Fruit fly (Drosophila melanogaster) whole organism: ENCODE results near the gene PIG-F.

Source experiments
- CG8478 ChIP-seq: fragments of >200 bp; optimal IDR thresholded peaks from 2 replicates; lab custom pipeline; 2018; ENCODE audit warnings: inconsistent platforms
- Dll ChIP-seq: fragments of >200 bp; optimal IDR thresholded peaks from 2 replicates; lab custom pipeline; 2017
- EcR ChIP-seq, 2 experiments: fragments of >200 bp; optimal IDR thresholded peaks; 2 replicates each; lab custom pipeline; 2017; ENCODE audit warnings: missing biosample characterization in 2 of 2, missing genetic modification characterization in 2 of 2, missing genetic modification reagents in 2 of 2
- pan ChIP-seq: fragments of >200 bp; optimal IDR thresholded peaks from 2 replicates; lab custom pipeline; 2017
- psq ChIP-seq: fragments of >200 bp; optimal IDR thresholded peaks from 2 replicates; lab custom pipeline; 2017
- usp ChIP-seq: fragments of >200 bp; optimal IDR thresholded peaks from 2 replicates; lab custom pipeline; 2017; ENCODE audit warnings: missing biosample characterization, missing genetic modification characterization, mixed read lengths

PIG-F gene

DNA sequence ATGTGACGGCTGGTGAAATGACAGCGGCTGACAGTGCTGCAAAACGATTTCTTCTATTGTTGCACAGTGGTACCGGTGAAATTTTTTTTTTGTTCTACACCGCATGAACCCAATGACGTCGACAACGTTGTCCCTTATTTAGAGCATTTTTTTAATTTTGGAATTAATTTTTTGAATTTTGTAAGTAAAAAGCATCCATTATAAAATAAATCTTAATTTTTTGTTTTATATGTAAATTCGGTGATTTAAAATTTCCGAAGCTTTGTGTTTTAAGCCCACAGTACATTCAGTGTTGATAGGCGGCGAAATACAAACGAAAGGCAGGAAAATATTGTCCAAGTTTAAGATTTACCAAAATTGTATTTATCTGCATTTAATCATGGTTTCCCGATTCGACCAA is at the start of gene PIG-F, which contains the start of gene Lon:
TSS of gene PIG-F (plus strand) at position 284 of the 400 bp plus-strand sequence.
TSS of gene Lon (minus strand) at position 28 of the 400 bp plus-strand sequence.
- TF ChIP-seq usp (no peak), pan (no peak), EcR (GFP tag; optimal IDR thresholded peaks at IDR 0.05; lab: Kevin White, UChicago) (no peak), Dll (no peak), CG8478 (lab: Kevin White, UChicago) (no peak), psq (lab: Kevin White, UChicago) (no peak)

DNA sequence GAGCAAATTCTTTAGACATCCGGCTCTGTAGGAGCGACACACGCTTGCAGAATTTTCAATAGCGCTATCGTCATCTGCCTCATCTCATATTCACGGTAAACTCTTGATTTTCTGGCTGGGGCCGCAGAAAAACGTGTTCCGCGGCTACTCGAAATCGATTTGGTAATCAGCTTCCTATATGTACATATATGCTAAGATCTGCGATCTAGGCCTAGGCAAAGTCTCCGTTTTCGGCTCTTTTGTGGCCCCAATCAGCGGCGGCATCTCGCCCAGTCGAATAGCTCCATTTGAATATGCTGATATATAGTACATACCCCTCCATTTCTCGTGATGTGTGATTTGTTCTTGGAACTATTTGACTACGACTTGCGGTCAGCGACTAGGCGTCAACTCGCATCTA is 49.2 kb upstream of the PIG-F start:
- TF ChIP-seq Dll = no peak
- no peak for TF ChIP-seq CG8478 (lab: Kevin White, UChicago)
- no peak for TF ChIP-seq usp
- TF ChIP-seq EcR (GFP tag; optimal IDR thresholded peaks at IDR 0.05; lab: Kevin White, UChicago) = no peak
- TF ChIP-seq pan = no peak
- no peak for TF ChIP-seq psq (lab: Kevin White, UChicago)

DNA sequence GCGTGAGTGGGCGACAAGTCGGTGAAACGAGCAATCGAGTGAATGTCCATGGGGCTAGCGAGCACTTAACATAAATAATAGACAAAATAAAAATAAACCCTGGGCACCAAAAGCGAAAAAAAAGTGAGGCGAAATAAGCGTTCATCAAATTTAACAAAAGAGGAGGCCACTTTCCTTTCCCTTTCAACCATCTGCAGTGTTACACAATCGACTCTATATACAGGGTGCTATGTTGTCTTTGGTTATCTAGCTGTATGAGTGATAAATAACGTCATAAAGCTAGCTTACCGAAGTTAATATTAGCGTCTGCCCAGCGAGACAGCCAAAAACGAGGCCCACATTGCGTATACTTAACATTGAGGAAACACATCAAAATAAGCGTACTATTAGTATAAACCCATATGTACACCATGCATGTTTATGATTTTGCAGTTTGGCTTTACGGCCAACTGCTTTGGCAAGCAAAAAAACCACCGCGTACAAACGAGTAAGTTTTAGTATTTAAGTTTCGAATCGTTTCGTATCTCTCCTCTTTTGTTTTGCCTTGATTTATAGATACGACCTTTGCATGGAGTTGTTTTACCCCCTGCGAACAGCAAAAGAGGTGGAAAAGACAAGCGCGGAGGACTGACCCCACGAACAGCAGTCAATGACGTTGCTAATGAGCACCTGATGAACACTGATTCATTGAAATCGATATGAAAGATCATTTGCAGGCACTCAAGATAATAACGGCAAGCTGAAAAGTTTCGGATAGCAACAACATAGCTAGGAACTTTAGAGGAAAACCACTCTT is 47.2 kb upstream of the PIG-F start:
- TF ChIP-seq Dll (no peak), psq (lab: Kevin White, UChicago) (no peak), usp (no peak), EcR (GFP tag; optimal IDR thresholded peaks at IDR 0.05; lab: Kevin White, UChicago) (no peak), CG8478 (lab: Kevin White, UChicago) (no peak), pan (no peak)

DNA sequence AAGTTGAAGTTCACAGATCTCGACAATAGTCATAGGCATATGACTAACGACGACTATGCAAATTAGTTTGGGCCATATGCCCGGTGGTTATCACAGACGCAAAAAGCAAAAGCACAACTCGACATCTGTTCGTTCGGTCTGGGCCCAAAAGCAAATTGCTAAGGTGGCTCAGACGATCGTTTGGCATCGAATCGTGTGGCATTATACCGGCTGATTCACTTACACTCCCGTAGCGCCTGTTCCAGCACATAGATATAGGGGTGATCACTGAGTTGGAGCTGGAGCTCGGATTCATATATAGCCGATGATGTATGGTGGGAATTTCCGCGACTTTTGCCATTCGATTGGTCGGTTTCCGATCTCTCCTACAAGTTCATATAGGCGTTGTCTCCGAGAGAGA is 46.1 kb upstream of the PIG-F start:
- TF ChIP-seq CG8478 (lab: Kevin White, UChicago) = no peak
- no peak for TF ChIP-seq EcR (GFP tag; optimal IDR thresholded peaks at IDR 0.05; lab: Kevin White, UChicago)
- no peak for TF ChIP-seq usp
- no peak for TF ChIP-seq Dll
- TF ChIP-seq psq (lab: Kevin White, UChicago) = no peak
- TF ChIP-seq pan = no peak

DNA sequence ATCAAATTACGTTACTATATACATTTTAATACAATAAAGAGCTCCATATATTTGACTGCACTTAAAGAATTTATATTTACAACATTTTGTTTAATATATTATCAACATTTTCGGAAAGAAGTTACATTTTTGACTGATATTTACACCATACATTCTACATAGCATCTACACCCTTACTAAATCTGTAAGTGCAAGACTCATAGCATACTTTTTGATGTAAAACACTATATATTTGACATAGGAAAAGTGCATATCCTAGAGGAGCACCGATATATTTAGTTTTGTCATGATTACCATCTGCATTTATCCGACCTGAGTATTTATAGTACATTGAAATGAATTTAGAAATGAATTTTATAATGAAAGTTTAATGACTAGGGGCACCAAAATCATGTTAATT is 43.3 kb upstream of the PIG-F start:
- TF ChIP-seq Dll = no peak
- no peak for TF ChIP-seq psq (lab: Kevin White, UChicago)
- TF ChIP-seq EcR (GFP tag; optimal IDR thresholded peaks at IDR 0.05; lab: Kevin White, UChicago) = no peak
- no peak for TF ChIP-seq CG8478 (lab: Kevin White, UChicago)
- no peak for TF ChIP-seq pan
- TF ChIP-seq usp = no peak

DNA sequence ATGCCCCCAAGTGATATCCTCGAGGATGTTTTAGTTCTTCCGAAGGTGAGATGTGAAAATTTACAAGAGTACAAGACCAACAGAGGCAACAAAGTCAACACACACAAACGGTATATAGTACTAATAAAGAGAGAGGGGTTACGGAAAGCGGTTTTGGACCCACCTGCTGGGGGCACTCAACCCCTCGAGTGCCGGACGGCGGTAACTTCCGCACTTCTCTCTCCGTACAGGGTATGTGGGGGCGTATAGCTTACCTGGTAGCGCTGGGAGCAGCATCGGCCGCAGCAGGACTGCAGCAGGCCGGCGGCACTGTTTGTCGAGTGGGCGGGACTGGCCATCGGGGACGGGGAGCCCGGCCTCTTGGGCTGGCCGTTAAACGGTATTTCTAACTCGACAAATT is 42.8 kb upstream of the PIG-F start:
- TF ChIP-seq CG8478 (lab: Kevin White, UChicago) (no peak), pan (no peak), psq (lab: Kevin White, UChicago) (no peak), usp (no peak), EcR (GFP tag; optimal IDR thresholded peaks at IDR 0.05; lab: Kevin White, UChicago) (no peak), Dll (no peak)

DNA sequence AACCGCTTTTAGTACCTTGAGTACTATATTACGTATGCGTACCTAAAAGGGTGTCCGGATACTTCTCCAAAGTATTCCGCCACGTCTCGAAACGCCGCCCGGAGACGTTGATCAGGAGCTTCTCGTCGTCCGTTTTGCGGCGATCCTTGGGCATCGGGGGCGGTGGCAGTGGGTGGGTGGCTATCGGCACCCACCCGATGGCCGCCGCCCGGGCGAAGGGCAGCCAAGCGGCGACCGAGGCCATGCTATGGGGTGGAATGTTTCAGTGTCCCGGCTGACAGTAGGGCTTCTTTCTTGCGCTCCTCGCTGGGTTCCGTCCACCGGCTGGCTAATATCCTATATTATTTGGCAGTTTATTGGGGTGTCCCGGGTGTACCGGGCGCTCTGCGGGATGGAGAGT is 37.8 kb upstream of the PIG-F start:
- no peak for TF ChIP-seq usp
- TF ChIP-seq pan = no peak
- TF ChIP-seq EcR (GFP tag; optimal IDR thresholded peaks at IDR 0.05; lab: Kevin White, UChicago) = no peak
- TF ChIP-seq Dll = no peak
- no peak for TF ChIP-seq psq (lab: Kevin White, UChicago)
- TF ChIP-seq CG8478 (lab: Kevin White, UChicago) = no peak

DNA sequence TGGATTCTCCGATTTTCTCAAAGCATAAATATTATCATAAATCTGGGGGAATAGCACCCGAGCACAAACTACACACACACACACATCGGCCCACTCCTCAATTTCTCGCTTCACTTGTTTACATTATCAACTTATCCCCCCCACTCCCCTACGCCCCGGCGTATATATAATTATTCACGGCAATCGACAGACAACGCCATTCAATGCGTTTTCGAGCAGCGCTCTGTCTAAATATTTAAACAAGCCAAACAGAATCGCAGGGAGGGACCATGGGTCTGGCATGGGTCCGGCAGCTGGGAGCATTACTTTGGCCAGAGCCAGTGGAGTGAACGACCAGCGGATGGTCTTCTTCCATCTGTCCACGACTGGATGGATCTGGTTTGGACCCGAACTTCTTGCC is 36.6 kb upstream of the PIG-F start:
- TF ChIP-seq EcR (GFP tag; optimal IDR thresholded peaks at IDR 0.05; lab: Kevin White, UChicago) = no peak
- no peak for TF ChIP-seq Dll
- no peak for TF ChIP-seq usp
- TF ChIP-seq pan = no peak
- TF ChIP-seq CG8478 (lab: Kevin White, UChicago) = no peak
- TF ChIP-seq psq (lab: Kevin White, UChicago) = no peak

DNA sequence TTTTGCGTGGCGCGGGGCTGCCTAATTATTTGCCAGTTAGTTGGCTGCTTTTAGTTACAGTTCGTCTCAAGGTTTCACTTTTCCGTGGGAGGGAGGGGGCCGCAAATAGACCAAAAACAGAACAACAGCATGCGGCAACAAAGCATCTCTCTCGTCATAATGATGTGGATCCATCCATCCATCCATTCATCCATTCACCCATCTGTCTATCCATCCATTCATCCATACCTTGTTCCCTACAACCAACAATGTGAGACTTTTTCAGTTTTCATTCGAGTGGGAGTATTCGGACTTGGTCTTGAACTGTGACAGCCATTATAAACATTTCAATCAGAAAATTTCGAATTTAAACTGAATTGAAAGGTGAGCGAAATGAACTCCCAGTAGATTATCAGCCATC is 32.9 kb upstream of the PIG-F start:
- no peak for TF ChIP-seq pan
- no peak for TF ChIP-seq EcR (GFP tag; optimal IDR thresholded peaks at IDR 0.05; lab: Kevin White, UChicago)
- no peak for TF ChIP-seq CG8478 (lab: Kevin White, UChicago)
- no peak for TF ChIP-seq psq (lab: Kevin White, UChicago)
- no peak for TF ChIP-seq usp
- TF ChIP-seq Dll = no peak

DNA sequence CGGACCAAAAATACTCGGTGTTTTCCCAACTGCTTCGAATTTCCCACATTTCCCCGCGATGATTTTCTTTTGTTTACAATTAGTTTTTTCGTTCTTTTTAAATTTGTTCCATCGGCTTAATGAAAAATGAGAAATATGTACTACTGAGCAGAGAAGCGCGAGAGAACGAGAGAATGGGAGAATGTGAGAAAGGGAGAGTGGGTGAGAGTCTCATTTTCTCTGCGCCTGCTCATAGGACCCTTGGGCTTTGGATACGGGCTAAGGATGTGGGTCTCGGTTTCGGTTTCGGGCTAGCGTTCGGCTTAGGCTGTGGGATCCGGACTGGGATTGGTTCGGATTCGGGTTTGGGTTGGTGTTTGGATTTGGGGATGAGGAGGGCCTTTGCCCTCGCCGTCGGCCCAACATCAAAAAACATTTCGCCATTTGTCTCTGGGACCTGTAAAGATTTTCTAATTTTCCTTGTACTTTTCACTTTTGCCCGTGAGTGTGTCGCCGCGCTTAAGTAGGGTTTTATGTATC is 31.5 kb upstream of the PIG-F start:
- TF ChIP-seq psq (lab: Kevin White, UChicago) = no peak
- TF ChIP-seq usp = no peak
- no peak for TF ChIP-seq pan
- TF ChIP-seq CG8478 (lab: Kevin White, UChicago) = no peak
- no peak for TF ChIP-seq EcR (GFP tag; optimal IDR thresholded peaks at IDR 0.05; lab: Kevin White, UChicago)
- TF ChIP-seq Dll = no peak

DNA sequence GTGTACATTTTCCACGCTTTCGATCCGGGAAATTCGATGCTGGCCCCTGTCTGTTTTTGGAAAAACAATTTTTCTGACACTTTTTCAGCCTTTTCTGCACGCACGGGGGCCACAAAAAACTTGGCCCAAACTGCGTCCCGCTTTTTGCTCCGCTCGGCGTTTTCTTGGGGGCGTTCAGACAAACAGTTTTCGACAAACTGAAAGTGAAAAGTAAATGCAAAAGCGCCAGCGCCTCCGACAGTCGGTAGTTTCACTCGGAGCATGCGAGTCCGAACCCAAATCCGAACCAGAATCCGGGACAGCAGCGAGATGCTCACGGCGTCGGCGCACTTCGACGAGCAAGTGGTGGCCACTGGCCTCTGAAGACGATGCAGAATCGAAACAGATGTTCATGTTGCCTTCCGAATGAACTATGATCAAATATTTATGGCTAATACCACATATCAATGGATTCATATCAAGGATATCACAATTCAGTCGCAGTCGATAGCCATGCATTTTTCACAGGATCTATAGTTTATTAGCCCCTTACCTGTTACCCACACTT is 27.8 kb upstream of the PIG-F start, which contains the start of gene Shal:
TSS of gene Shal (minus strand) at position 200 of the 547 bp plus-strand sequence.
- TF ChIP-seq Dll (no peak), pan (no peak), usp (no peak), EcR (GFP tag; optimal IDR thresholded peaks at IDR 0.05; lab: Kevin White, UChicago) (no peak), psq (lab: Kevin White, UChicago) (no peak), CG8478 (lab: Kevin White, UChicago) (no peak)

DNA sequence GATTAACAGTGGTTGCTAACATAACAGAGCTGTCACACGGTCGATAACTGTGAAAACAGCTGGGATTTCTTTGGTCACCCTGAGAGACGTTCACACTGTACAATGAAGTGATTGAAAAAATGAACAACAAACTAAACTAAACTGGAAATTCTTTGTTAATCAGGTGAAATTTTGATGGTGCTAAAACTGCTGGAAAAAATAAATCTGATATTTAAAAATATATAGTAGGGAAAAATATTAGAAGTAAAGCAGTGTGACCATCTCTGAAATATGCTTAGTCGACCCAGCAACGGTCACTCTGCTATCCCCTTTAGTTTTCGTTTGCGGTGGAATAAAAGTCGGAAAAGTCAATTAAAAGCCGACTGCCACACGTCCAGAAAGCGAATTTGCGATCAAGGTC is 26.3 kb upstream of the PIG-F start, which contains the start of the genes CG9231 and CG9330:
TSS of gene CG9231 (minus strand) at position 25 of the 400 bp plus-strand sequence.
TSS of gene CG9330 (plus strand) at position 275 of the 400 bp plus-strand sequence.
- no peak for TF ChIP-seq usp
- TF ChIP-seq psq (lab: Kevin White, UChicago) = no peak
- TF ChIP-seq EcR (GFP tag; optimal IDR thresholded peaks at IDR 0.05; lab: Kevin White, UChicago) = no peak
- no peak for TF ChIP-seq pan
- TF ChIP-seq CG8478 (lab: Kevin White, UChicago) = no peak
- TF ChIP-seq Dll = no peak
